Worm (Caenorhabditis elegans): ENCODE measurements around the gene R08C7.4.

- TF ChIP-seq skn-1 (tag; optimal IDR thresholded peaks at IDR 0.05) (no peak), nhr-237 (tag; optimal IDR thresholded peaks at IDR 0.05) (no peak), hif-1 (tag; optimal IDR thresholded peaks at IDR 0.05) (no peak), zfp-3 (GFP tag; conservative IDR thresholded peaks at IDR 0.05) (no peak), ceh-32 (tag; optimal IDR thresholded peaks at IDR 0.05; ENCODE audit: poor library complexity) (no peak), madf-9 (GFP tag; conservative IDR thresholded peaks at IDR 0.05) (no peak), fos-1 (tag; optimal IDR thresholded peaks at IDR 0.05) (no peak), tag-97 (GFP tag; IDR thresholded peaks at IDR 0.05) (no peak), nhr-6 (tag; optimal IDR thresholded peaks at IDR 0.05) (no peak), arid-1 (GFP tag; conservative IDR thresholded peaks at IDR 0.05) (no peak), lin-39 (tag; optimal IDR thresholded peaks at IDR 0.05) (no peak), fkh-10 (GFP tag; optimal IDR thresholded peaks at IDR 0.05) (no peak), ZK546.5 (tag; optimal IDR thresholded peaks at IDR 0.05) (no peak)
Measured at ce11 chrIV:4410526-4410925, 24.3 kb upstream of the R08C7.4 start.

All from whole organism, L4 larva.